Fruit fly (Drosophila melanogaster) whole organism, pupa: Measurements from ENCODE around the gene CG3156.

Experiments
- CG14655 ChIP-seq: fragments of 200-800 bp; sonication (Bioruptor generic); optimal IDR thresholded peaks from 3 replicates; lab custom pipeline; 2017; ENCODE audit warnings: mild to moderate bottlenecking, missing biosample characterization, missing genetic modification reagents, missing genetic modification characterization
- CG17806 ChIP-seq: fragments of 200-800 bp; sonication (Bioruptor generic); optimal IDR thresholded peaks from 2 replicates; lab custom pipeline; 2018; ENCODE audit warnings: missing biosample characterization, mild to moderate bottlenecking, missing genetic modification characterization, moderate library complexity
- CG32121 ChIP-seq: fragments of 200-800 bp; sonication (Bioruptor generic); IDR thresholded peaks from 2 replicates; pipeline ENCODE4 v1.3.6; 2022; ENCODE audit warnings: missing biosample characterization, missing genetic modification characterization
- EcR ChIP-seq: fragments of 200-800 bp; sonication (Bioruptor generic); optimal IDR thresholded peaks from 3 replicates; lab custom pipeline; 2019; ENCODE audit warnings: missing biosample characterization, missing genetic modification characterization, mild to moderate bottlenecking, moderate library complexity, missing genetic modification reagents
- Snoo ChIP-seq: fragments of 200-800 bp; sonication (Bioruptor generic); optimal IDR thresholded peaks from 3 replicates; lab custom pipeline; 2017; ENCODE audit warnings: missing biosample characterization, mild to moderate bottlenecking, missing genetic modification characterization, inconsistent platforms
- rn ChIP-seq: fragments of 200-800 bp; sonication (Bioruptor generic); IDR thresholded peaks from 2 replicates; pipeline ENCODE4 v1.3.6; 2022; ENCODE audit warnings: missing biosample characterization, missing genetic modification characterization

dm6 chrX:522357-523043, 34.8 kb downstream of the CG3156 start:
- TF ChIP-seq CG32121 (peak; percentile 85), EcR (GFP tag; lab: Kevin White, UChicago) (peak; percentile 49), rn (GFP tag; lab: Robert Waterston, UW) (no peak), Snoo (peak; percentile 63), CG14655 (peak; percentile 58), CG17806 (peak; percentile 19)
